Worm (Caenorhabditis elegans) whole organism, midembryonic: ENCODE results near the gene acox-3.

Experiments
- T22C8.4 ChIP-seq: fragments of 200-800 bp; sonication (Bioruptor generic); IDR thresholded peaks from 2 replicates; pipeline ENCODE4 v1.3.6; 2022; ENCODE audit warnings: missing genetic modification characterization, missing compliant biosample characterization
- cog-1 ChIP-seq: sonication (generic microtip); optimal IDR thresholded peaks from 2 replicates; lab custom pipeline; 2016; ENCODE audit warnings: missing genetic modification characterization, missing compliant biosample characterization
- flt-1 ChIP-seq: fragments of 200-800 bp; sonication (Bioruptor generic); IDR thresholded peaks from 2 replicates; pipeline ENCODE4 v1.3.6; 2022; ENCODE audit warnings: missing genetic modification characterization, missing compliant biosample characterization
- klf-2 ChIP-seq: fragments of 200-800 bp; sonication (Bioruptor generic); conservative IDR thresholded peaks from 2 replicates; pipeline ENCODE4 v1.3.6; 2022; ENCODE audit warnings: missing genetic modification reagents, missing genetic modification characterization, missing compliant biosample characterization
- med-1 ChIP-seq: sonication (generic microtip); optimal IDR thresholded peaks from 2 replicates; lab custom pipeline; 2017; ENCODE audit warnings: missing genetic modification characterization, mild to moderate bottlenecking, missing compliant biosample characterization, antibody characterized with exemption, missing genetic modification reagents; ENCODE audit not compliant: insufficient read depth
- ref-1 ChIP-seq: fragments of 200-800 bp; sonication (Bioruptor generic); conservative IDR thresholded peaks from 2 replicates; pipeline ENCODE4 v1.3.6; 2022; ENCODE audit warnings: missing genetic modification reagents, missing genetic modification characterization, missing compliant biosample characterization
- tab-1 ChIP-seq: fragments of 200-800 bp; sonication (Bioruptor generic); IDR thresholded peaks from 2 replicates; pipeline ENCODE4 v1.3.6; 2022; ENCODE audit warnings: missing genetic modification characterization, missing compliant biosample characterization
- ztf-23 ChIP-seq: fragments of 200-800 bp; sonication (Bioruptor generic); IDR thresholded peaks from 2 replicates; pipeline ENCODE4 v1.3.6; 2022; ENCODE audit warnings: missing genetic modification reagents, missing genetic modification characterization, missing compliant biosample characterization
- ztf-29 ChIP-seq: fragments of 200-800 bp; sonication (Bioruptor generic); IDR thresholded peaks from 2 replicates; pipeline ENCODE4 v1.3.6; 2022; ENCODE audit warnings: missing genetic modification reagents, missing genetic modification characterization, missing compliant biosample characterization

DNA sequence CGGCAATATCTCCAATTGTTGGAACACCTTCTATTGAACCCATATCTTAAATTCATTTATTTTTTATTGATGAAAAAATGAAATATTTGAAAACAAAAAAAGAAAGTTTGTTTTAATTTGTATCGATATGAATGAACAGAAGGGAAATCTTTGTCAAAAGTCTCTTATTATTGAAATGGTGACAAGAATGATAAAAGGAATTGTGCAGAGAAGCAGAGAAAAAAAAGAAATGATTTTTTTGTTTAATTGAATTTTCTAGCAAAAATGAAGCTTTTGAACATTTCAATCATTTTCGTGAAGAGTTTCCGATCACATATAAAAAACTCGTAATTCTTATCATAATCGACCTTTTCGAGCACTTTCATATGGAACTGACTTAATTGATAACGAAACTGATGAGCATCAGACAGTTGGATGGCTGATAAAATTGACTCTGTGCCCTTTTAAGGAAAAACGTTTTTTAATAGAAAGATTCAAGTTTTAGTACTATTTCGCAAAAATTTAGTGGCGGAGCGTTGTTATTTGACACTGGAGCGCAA lies 27.4 kb upstream of the acox-3 start, which contains the start of the genes aat-4 and T13A10.1:
- TF ChIP-seq T22C8.4 (GFP tag; lab: Robert Waterston, UW) (no peak), flt-1 (GFP tag; lab: Robert Waterston, UW) (no peak), med-1 (GFP tag; lab: Kevin White, UChicago) (no peak), klf-2 (GFP tag; lab: Robert Waterston, UW) (no peak), cog-1 (tag; lab: Kevin White, UChicago) (no peak), ref-1 (GFP tag; lab: Robert Waterston, UW) (no peak), tab-1 (no peak), ztf-23 (GFP tag; lab: Robert Waterston, UW) (no peak), ztf-29 (GFP tag; lab: Robert Waterston, UW) (no peak)
